Fruit fly (Drosophila melanogaster) whole organism, adult: ENCODE data around the gene Gycalpha99B.
A peak's percentile ranks its signal among the peaks of the same experiment; 100 is the strongest.

ENCODE experiments used
- CG11617 ChIP-seq: fragments of 200-800 bp; sonication (Bioruptor generic); optimal IDR thresholded peaks from 2 replicates; lab custom pipeline; 2017; ENCODE audit warnings: mild to moderate bottlenecking, missing biosample characterization, missing genetic modification reagents, missing genetic modification characterization
- CG12768 ChIP-seq: fragments of 200-800 bp; sonication (Bioruptor generic); optimal IDR thresholded peaks from 2 replicates; lab custom pipeline; 2017; ENCODE audit warnings: missing biosample characterization, missing genetic modification characterization, mild to moderate bottlenecking, moderate library complexity, missing genetic modification reagents
- CG14711 ChIP-seq: fragments of 200-800 bp; sonication (Bioruptor generic); optimal IDR thresholded peaks from 2 replicates; lab custom pipeline; 2018; ENCODE audit warnings: missing biosample characterization, mild to moderate bottlenecking, missing genetic modification characterization, moderate library complexity
- CG1620 ChIP-seq: fragments of 200-800 bp; sonication (Bioruptor generic); optimal IDR thresholded peaks from 2 replicates; lab custom pipeline; 2016; ENCODE audit warnings: missing biosample characterization, missing genetic modification characterization
- CG33017 ChIP-seq: fragments of 200-800 bp; sonication (Bioruptor generic); optimal IDR thresholded peaks from 2 replicates; lab custom pipeline; 2018; ENCODE audit warnings: missing biosample characterization, mild to moderate bottlenecking, missing genetic modification characterization, moderate library complexity
- CG5204 ChIP-seq: fragments of 200-800 bp; sonication (Bioruptor generic); optimal IDR thresholded peaks from 2 replicates; lab custom pipeline; 2016; ENCODE audit warnings: missing biosample characterization, missing genetic modification characterization
- CG7045 ChIP-seq: fragments of 200-800 bp; sonication (Bioruptor generic); optimal IDR thresholded peaks from 2 replicates; lab custom pipeline; 2017; ENCODE audit warnings: missing biosample characterization, mild to moderate bottlenecking, missing genetic modification characterization
- CG7101 ChIP-seq: fragments of 200-800 bp; sonication (Bioruptor generic); optimal IDR thresholded peaks from 2 replicates; lab custom pipeline; 2018; ENCODE audit warnings: missing biosample characterization, mild to moderate bottlenecking, missing genetic modification characterization, moderate library complexity
- Clk ChIP-seq: fragments of 200-800 bp; sonication (Bioruptor generic); optimal IDR thresholded peaks from 2 replicates; lab custom pipeline; 2017; ENCODE audit warnings: missing biosample characterization, missing genetic modification characterization
- Crg-1 ChIP-seq: fragments of 200-800 bp; sonication (Bioruptor generic); optimal IDR thresholded peaks from 2 replicates; lab custom pipeline; 2016; ENCODE audit warnings: missing biosample characterization, missing genetic modification characterization
- Hr96 ChIP-seq: fragments of 200-800 bp; sonication (Bioruptor generic); optimal IDR thresholded peaks from 2 replicates; lab custom pipeline; 2016; ENCODE audit warnings: missing biosample characterization, missing genetic modification characterization
- Mnt ChIP-seq: fragments of 200-800 bp; sonication (Bioruptor generic); optimal IDR thresholded peaks from 2 replicates; lab custom pipeline; 2016; ENCODE audit warnings: missing biosample characterization, mild to moderate bottlenecking, missing genetic modification characterization
- bab1 ChIP-seq: fragments of 200-800 bp; sonication (Bioruptor generic); optimal IDR thresholded peaks from 3 replicates; lab custom pipeline; 2019; ENCODE audit warnings: missing biosample characterization, mild to moderate bottlenecking, missing genetic modification characterization, moderate library complexity
- cic ChIP-seq: fragments of 200-800 bp; sonication (Bioruptor generic); optimal IDR thresholded peaks from 2 replicates; lab custom pipeline; 2017; ENCODE audit warnings: missing biosample characterization, mild to moderate bottlenecking, missing genetic modification characterization, moderate library complexity
- cnc ChIP-seq, 2 experiments: fragments of >200 bp; optimal IDR thresholded peaks; 2 replicates each; lab custom pipeline; 2017
- kay ChIP-seq: fragments of 200-800 bp; sonication (Bioruptor generic); peaks from one replicate; lab custom pipeline; 2016; ENCODE audit warnings: missing biosample characterization, missing genetic modification characterization, borderline replicate concordance
- ovo ChIP-seq: fragments of 200-800 bp; sonication (Bioruptor generic); optimal IDR thresholded peaks from 2 replicates; lab custom pipeline; 2016; ENCODE audit warnings: missing biosample characterization, missing genetic modification characterization
- pad ChIP-seq: fragments of 200-800 bp; sonication (Bioruptor generic); optimal IDR thresholded peaks from 3 replicates; lab custom pipeline; 2017; ENCODE audit warnings: missing biosample characterization, missing genetic modification characterization, mild to moderate bottlenecking, moderate library complexity, missing genetic modification reagents
- tj ChIP-seq: fragments of 200-800 bp; sonication (Bioruptor generic); optimal IDR thresholded peaks from 3 replicates; lab custom pipeline; 2017; ENCODE audit warnings: missing biosample characterization, mild to moderate bottlenecking, missing genetic modification characterization, moderate library complexity
- toe ChIP-seq: fragments of 200-800 bp; sonication (Bioruptor generic); optimal IDR thresholded peaks from 2 replicates; lab custom pipeline; 2016; ENCODE audit warnings: missing biosample characterization, missing genetic modification characterization

The Gycalpha99B gene

dm6 chr3R:29722238-29722637, 39.9 kb downstream of the Gycalpha99B start, which contains the start of gene CG34296:
TSS of gene CG34296 (plus strand) at chr3R:29722538.
- TF ChIP-seq CG7101 (tag; lab: Kevin White, UChicago), result no peak
- no peak for TF ChIP-seq Crg-1 (GFP tag; lab: Kevin White, UChicago)
- no peak for TF ChIP-seq ovo (GFP tag; lab: Kevin White, UChicago)

- TF ChIP-seq CG5204 (GFP tag; lab: Kevin White, UChicago), result no peak
- TF ChIP-seq bab1 (GFP tag; lab: Kevin White, UChicago), result peak; percentile 27
- peak; percentile 11 for TF ChIP-seq CG12768 (GFP tag; lab: Kevin White, UChicago)
- no peak for TF ChIP-seq CG7045 (GFP tag; lab: Kevin White, UChicago)
- TF ChIP-seq pad (GFP tag; lab: Kevin White, UChicago), result peak; percentile 38
- peak; percentile 50 for TF ChIP-seq cic (GFP tag; lab: Kevin White, UChicago)
- no peak for TF ChIP-seq Hr96
- no peak for TF ChIP-seq CG11617 (GFP tag; lab: Kevin White, UChicago)
- TF ChIP-seq Mnt, result peak; percentile 27
- no peak for TF ChIP-seq CG33017 (tag; lab: Kevin White, UChicago)
- peak; percentile 55 for TF ChIP-seq tj (GFP tag; lab: Kevin White, UChicago)
Observed at dm6 chr3R:29723048-29723656, 40.8 kb downstream of the Gycalpha99B start, which contains the start of gene Pcd. TSS of gene Pcd (plus strand) at chr3R:29723163.

- TF ChIP-seq CG14711 (tag; lab: Kevin White, UChicago) (no peak), pad (GFP tag; lab: Kevin White, UChicago) (no peak), toe (GFP tag; lab: Kevin White, UChicago) (no peak), cic (GFP tag; lab: Kevin White, UChicago) (no peak), cnc (optimal IDR thresholded peaks at IDR 0.05; lab: Kevin White, UChicago) (no peak), CG33017 (tag; lab: Kevin White, UChicago) (no peak), tj (GFP tag; lab: Kevin White, UChicago) (peak; percentile 65)
Observed at dm6 chr3R:29724745-29725144, 42.4 kb downstream of the Gycalpha99B start, which contains the start of the genes Naa40 and CG18731. TSS of gene Naa40 (minus strand) at chr3R:29724950. TSS of gene CG18731 (plus strand) at chr3R:29725027.

- TF ChIP-seq CG1620 (GFP tag; lab: Kevin White, UChicago) (peak; percentile 22), tj (GFP tag; lab: Kevin White, UChicago) (peak; percentile 28), toe (GFP tag; lab: Kevin White, UChicago) (peak; percentile 66), CG33017 (tag; lab: Kevin White, UChicago) (no peak), cic (GFP tag; lab: Kevin White, UChicago) (no peak), CG11617 (GFP tag; lab: Kevin White, UChicago) (peak; percentile 38), ovo (GFP tag; lab: Kevin White, UChicago) (peak; percentile 37), CG7101 (tag; lab: Kevin White, UChicago) (peak; percentile 18), CG7045 (GFP tag; lab: Kevin White, UChicago) (no peak), bab1 (GFP tag; lab: Kevin White, UChicago) (peak; percentile 42), Hr96 (peak; percentile 75), Clk (GFP tag; lab: Kevin White, UChicago) (no peak), CG12768 (GFP tag; lab: Kevin White, UChicago) (peak; percentile 77), CG5204 (GFP tag; lab: Kevin White, UChicago) (no peak), CG14711 (tag; lab: Kevin White, UChicago) (no peak), kay (no peak), Mnt (peak; percentile 22), pad (GFP tag; lab: Kevin White, UChicago) (no peak), cnc (optimal IDR thresholded peaks at IDR 0.05; lab: Kevin White, UChicago) (no peak), Crg-1 (GFP tag; lab: Kevin White, UChicago) (no peak)
Observed at dm6 chr3R:29725577-29726240, 43.4 kb downstream of the Gycalpha99B start, which contains the start of gene Kul. TSS of gene Kul (plus strand) at chr3R:29725830.

- TF ChIP-seq Crg-1 (GFP tag; lab: Kevin White, UChicago), result no peak
- TF ChIP-seq kay, result no peak
- no peak for TF ChIP-seq CG1620 (GFP tag; lab: Kevin White, UChicago)
- no peak for TF ChIP-seq tj (GFP tag; lab: Kevin White, UChicago)
- no peak for TF ChIP-seq CG7101 (tag; lab: Kevin White, UChicago)
- TF ChIP-seq CG14711 (tag; lab: Kevin White, UChicago), result no peak
- TF ChIP-seq cic (GFP tag; lab: Kevin White, UChicago), result no peak
- TF ChIP-seq CG33017 (tag; lab: Kevin White, UChicago), result no peak
- no peak for TF ChIP-seq Clk (GFP tag; lab: Kevin White, UChicago)
- TF ChIP-seq toe (GFP tag; lab: Kevin White, UChicago), result no peak
Observed at dm6 chr3R:29726277-29726676, 44.0 kb downstream of the Gycalpha99B start.
